Fruit fly (Drosophila melanogaster) whole organism, prepupa: Measurements from ENCODE around the gene Cpr65Au.

Experiments used
- CG8119 ChIP-seq: fragments of 200-800 bp; sonication (Bioruptor generic); IDR thresholded peaks from 3 replicates; pipeline ENCODE4 v1.3.6; 2022; ENCODE audit warnings: missing biosample characterization, missing genetic modification characterization
- Eip75B ChIP-seq: fragments of 200-800 bp; sonication (Bioruptor generic); optimal IDR thresholded peaks from 3 replicates; lab custom pipeline; 2016; ENCODE audit warnings: missing biosample characterization, missing genetic modification characterization
- Hr4 ChIP-seq: fragments of 200-800 bp; sonication (Bioruptor generic); optimal IDR thresholded peaks from 3 replicates; lab custom pipeline; 2016; ENCODE audit warnings: missing biosample characterization, missing genetic modification characterization
- OdsH ChIP-seq: fragments of 200-800 bp; sonication (Bioruptor generic); optimal IDR thresholded peaks from 3 replicates; lab custom pipeline; 2016; ENCODE audit warnings: missing biosample characterization, missing genetic modification characterization
- Sox14 ChIP-seq: fragments of 200-800 bp; sonication (Bioruptor generic); optimal IDR thresholded peaks from 3 replicates; lab custom pipeline; 2016; ENCODE audit warnings: missing biosample characterization, missing genetic modification characterization
- ss ChIP-seq, 2 experiments: fragments of 200-800 bp; sonication (Bioruptor generic); optimal IDR thresholded peaks; 2 replicates in 1 of 2; 3 replicates in 1 of 2; lab custom pipeline; 2017 to 2018; ENCODE audit warnings: mild to moderate bottlenecking in 2 of 2, missing biosample characterization in 2 of 2, missing genetic modification characterization in 2 of 2, moderate library complexity in 1 of 2

dm6 chr3L:6082561-6082960 is 49.3 kb downstream of the Cpr65Au start, which contains the start of gene CG13293:
- TF ChIP-seq CG8119 (no peak), Eip75B (GFP tag; lab: Kevin White, UChicago) (no peak), OdsH (GFP tag; lab: Kevin White, UChicago) (no peak), Sox14 (GFP tag; lab: Kevin White, UChicago) (no peak), Hr4 (GFP tag; lab: Kevin White, UChicago) (no peak), ss (GFP tag; optimal IDR thresholded peaks at IDR 0.05; lab: Kevin White, UChicago) (no peak)
